Fruit fly (Drosophila melanogaster): ENCODE data around the gene Pmi.

The Pmi gene

dm6 chr3L:5752903-5753604, 26.8 kb upstream of the Pmi start, which contains the start of gene Usp47 (continued):
- TF ChIP-seq net (GFP tag; optimal IDR thresholded peaks at IDR 0.05): peak; percentile 27
- peak; percentile 14 for TF ChIP-seq CG6854 (GFP tag; optimal IDR thresholded peaks at IDR 0.05)

dm6 chr3L:5753605-5754365, 26.1 kb upstream of the Pmi start:
- no peak for TF ChIP-seq CG3032 (tag; optimal IDR thresholded peaks at IDR 0.05)
- TF ChIP-seq CG4318 (GFP tag; optimal IDR thresholded peaks at IDR 0.05): no peak
- no peak for TF ChIP-seq CG11294 (GFP tag; IDR thresholded peaks at IDR 0.05)
- TF ChIP-seq Sox102F (GFP tag; optimal IDR thresholded peaks at IDR 0.05): no peak
- no peak for TF ChIP-seq spab (GFP tag; optimal IDR thresholded peaks at IDR 0.05)
- no peak for TF ChIP-seq Hr38 (GFP tag; optimal IDR thresholded peaks at IDR 0.05)
- no peak for TF ChIP-seq esn (GFP tag; optimal IDR thresholded peaks at IDR 0.05)
- no peak for TF ChIP-seq salr (GFP tag; optimal IDR thresholded peaks at IDR 0.05)
- TF ChIP-seq CG10669 (GFP tag; optimal IDR thresholded peaks at IDR 0.05): no peak
- TF ChIP-seq vri (GFP tag; optimal IDR thresholded peaks at IDR 0.05): peak; percentile 94
- peak; percentile 43 for TF ChIP-seq Eip78C (GFP tag)
- no peak for TF ChIP-seq CG3919 (GFP tag; optimal IDR thresholded peaks at IDR 0.05)
- no peak for TF ChIP-seq CG6276 (GFP tag; optimal IDR thresholded peaks at IDR 0.05)
- peak; percentile 3 for TF ChIP-seq Lpt (GFP tag; optimal IDR thresholded peaks at IDR 0.05)
- peak; percentile 23; the same call in 1 of the 3 replicates for TF ChIP-seq eg (GFP tag; IDR thresholded peaks at IDR 0.05)
- 0 out of 2 replicates have a peak, but pooled peaks have one; percentile 7 for TF ChIP-seq Gug (GFP tag; IDR thresholded peaks at IDR 0.05)
- no peak for TF ChIP-seq Sox15 (GFP tag; optimal IDR thresholded peaks at IDR 0.05)
- no peak for TF ChIP-seq Ets21C (GFP tag; optimal IDR thresholded peaks at IDR 0.05)
- TF ChIP-seq CG8119 (GFP tag; IDR thresholded peaks at IDR 0.05): no peak
- no peak for TF ChIP-seq svp (GFP tag)
- no peak for TF ChIP-seq CG11762 (GFP tag; optimal IDR thresholded peaks at IDR 0.05; ENCODE audit: insufficient read depth)
- TF ChIP-seq cyc (GFP tag; optimal IDR thresholded peaks at IDR 0.05): no peak
- no peak for TF ChIP-seq Hr4 (GFP tag; optimal IDR thresholded peaks at IDR 0.05)
- no peak for TF ChIP-seq CG8632 (GFP tag; optimal IDR thresholded peaks at IDR 0.05)
- TF ChIP-seq net (GFP tag; optimal IDR thresholded peaks at IDR 0.05): no peak
- no peak for TF ChIP-seq ss (GFP tag; optimal IDR thresholded peaks at IDR 0.05)
- no peak for TF ChIP-seq Sox14 (GFP tag; optimal IDR thresholded peaks at IDR 0.05)
- TF ChIP-seq pdm3 (GFP tag; optimal IDR thresholded peaks at IDR 0.05): no peak

- no peak for TF ChIP-seq svp (GFP tag)
- no peak for TF ChIP-seq Sox14 (GFP tag; optimal IDR thresholded peaks at IDR 0.05)
- no peak for TF ChIP-seq CG32006 (GFP tag; optimal IDR thresholded peaks at IDR 0.05)
- no peak for TF ChIP-seq CG10669 (GFP tag; optimal IDR thresholded peaks at IDR 0.05)
- TF ChIP-seq Met (GFP tag; optimal IDR thresholded peaks at IDR 0.05): no peak
- no peak for TF ChIP-seq Hr38 (GFP tag; optimal IDR thresholded peaks at IDR 0.05)
- TF ChIP-seq topi (GFP tag; optimal IDR thresholded peaks at IDR 0.05): no peak
Measured at dm6 chr3L:5764922-5765843, 14.7 kb upstream of the Pmi start, which contains the start of gene CG10576. TSS of gene CG10576 (minus strand) at chr3L:5765702.

dm6 chr3L:5765844-5766200, 14.0 kb upstream of the Pmi start, which contains the start of gene Txl:
TSS of gene Txl (plus strand) at chr3L:5765846.
- TF ChIP-seq Gug (GFP tag; IDR thresholded peaks at IDR 0.05) (no peak), Met (GFP tag; optimal IDR thresholded peaks at IDR 0.05) (no peak), CG34406 (GFP tag; optimal IDR thresholded peaks at IDR 0.05) (no peak), spab (GFP tag; optimal IDR thresholded peaks at IDR 0.05) (no peak), eg (GFP tag; IDR thresholded peaks at IDR 0.05) (no peak), esn (GFP tag; optimal IDR thresholded peaks at IDR 0.05) (no peak), CG15336 (GFP tag; IDR thresholded peaks at IDR 0.05) (no peak)

Measured in whole organism, prepupa.